Worm (Caenorhabditis elegans): ENCODE results near the gene mcm-6.

ce11 chrIII:9806968-9807559 is 12.9 kb downstream of the mcm-6 start, which contains the start of gene ZK632.4:
- TF ChIP-seq unc-130 (GFP tag; optimal IDR thresholded peaks at IDR 0.05) = no peak
- TF ChIP-seq ZK546.5 (tag; optimal IDR thresholded peaks at IDR 0.05) = no peak
- TF ChIP-seq dpl-1 (GFP tag; optimal IDR thresholded peaks at IDR 0.05) = no peak
- no peak for TF ChIP-seq nhr-41 (GFP tag; IDR thresholded peaks at IDR 0.05)
- TF ChIP-seq R02D3.7 (tag; optimal IDR thresholded peaks at IDR 0.05) = no peak
- no peak for TF ChIP-seq nhr-48 (tag; optimal IDR thresholded peaks at IDR 0.05)
- no peak for TF ChIP-seq ctbp-1 (GFP tag; IDR thresholded peaks at IDR 0.05)
- no peak for TF ChIP-seq jun-1 (tag; optimal IDR thresholded peaks at IDR 0.05)
- TF ChIP-seq arid-1 (GFP tag; conservative IDR thresholded peaks at IDR 0.05) = no peak
- TF ChIP-seq zip-2 (tag; optimal IDR thresholded peaks at IDR 0.05) = no peak
- no peak for TF ChIP-seq hif-1 (tag; optimal IDR thresholded peaks at IDR 0.05)
- TF ChIP-seq fos-1 (tag; optimal IDR thresholded peaks at IDR 0.05) = no peak
- TF ChIP-seq nhr-237 (tag; optimal IDR thresholded peaks at IDR 0.05) = no peak
- TF ChIP-seq saeg-2 (GFP tag; IDR thresholded peaks at IDR 0.05) = no peak
